Worm (Caenorhabditis elegans): ENCODE results near the gene htp-2.

DNA sequence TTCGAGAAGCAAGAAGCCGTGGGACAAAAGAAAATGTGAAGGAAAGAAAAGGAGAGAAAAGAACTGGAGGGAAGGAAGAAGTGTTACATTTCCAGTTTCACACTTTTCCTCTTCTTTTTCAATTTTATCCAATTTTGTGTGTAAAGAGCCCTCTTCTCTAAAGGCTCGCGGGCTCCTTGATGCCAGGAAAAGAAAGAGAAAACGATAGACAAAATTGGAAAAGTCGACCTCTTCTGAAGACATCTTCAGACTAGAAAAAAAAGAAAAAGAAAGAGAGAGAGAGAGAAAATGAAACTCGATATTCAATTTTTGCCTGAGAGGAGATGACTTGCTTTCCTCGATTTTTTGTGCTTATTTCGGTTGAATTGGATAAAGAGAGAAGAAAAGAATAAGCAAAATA, 34.3 kb upstream of the htp-2 start:
- no peak for TF ChIP-seq aly-2 (tag; optimal IDR thresholded peaks at IDR 0.05)
- TF ChIP-seq pqm-1 (tag; optimal IDR thresholded peaks at IDR 0.05), result no peak
- no peak for TF ChIP-seq ZK546.5 (tag; optimal IDR thresholded peaks at IDR 0.05)
- TF ChIP-seq elt-1 (tag; optimal IDR thresholded peaks at IDR 0.05), result no peak
- no peak for TF ChIP-seq unc-62 (GFP tag; optimal IDR thresholded peaks at IDR 0.05)
- TF ChIP-seq nhr-28 (tag; optimal IDR thresholded peaks at IDR 0.05), result no peak
- no peak for TF ChIP-seq nhr-237 (tag; optimal IDR thresholded peaks at IDR 0.05)
- TF ChIP-seq zag-1 (tag; optimal IDR thresholded peaks at IDR 0.05), result no peak
- TF ChIP-seq nhr-67 (tag; optimal IDR thresholded peaks at IDR 0.05), result no peak
